Worm (Caenorhabditis elegans) whole organism, dauer: ENCODE measurements around the gene npl-10.

Experiments used
- unc-62 ChIP-seq: sonication (generic microtip); optimal IDR thresholded peaks from 2 replicates; lab custom pipeline; 2017; ENCODE audit warnings: missing biosample characterization, missing genetic modification reagents, missing genetic modification characterization

npl-10 gene

DNA sequence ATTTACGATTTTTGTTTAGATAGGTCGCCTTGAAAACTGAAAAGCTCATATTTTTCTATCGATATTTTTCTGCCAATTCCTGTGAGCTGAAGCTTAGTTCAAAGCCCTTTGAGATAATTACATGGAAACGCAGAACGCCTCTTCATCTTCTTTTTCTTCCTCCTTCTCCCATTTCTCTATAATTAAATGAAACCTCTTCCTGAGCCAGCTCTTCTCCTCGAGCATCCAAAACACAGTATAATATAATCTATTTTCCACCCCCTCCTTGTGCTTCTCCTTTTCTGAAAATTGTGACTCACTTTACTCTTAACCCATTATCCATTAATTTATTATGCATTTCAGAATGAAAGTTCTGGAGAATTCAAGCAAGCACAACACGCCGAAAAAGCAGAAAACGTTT is 20.6 kb upstream of the npl-10 start, which contains the start of gene F37A8.5:
Gene F37A8.5 (plus strand): TSS at position 332 of the 400 bp plus-strand sequence.
- no peak for TF ChIP-seq unc-62 (GFP tag; lab: Kevin White, UChicago)

DNA sequence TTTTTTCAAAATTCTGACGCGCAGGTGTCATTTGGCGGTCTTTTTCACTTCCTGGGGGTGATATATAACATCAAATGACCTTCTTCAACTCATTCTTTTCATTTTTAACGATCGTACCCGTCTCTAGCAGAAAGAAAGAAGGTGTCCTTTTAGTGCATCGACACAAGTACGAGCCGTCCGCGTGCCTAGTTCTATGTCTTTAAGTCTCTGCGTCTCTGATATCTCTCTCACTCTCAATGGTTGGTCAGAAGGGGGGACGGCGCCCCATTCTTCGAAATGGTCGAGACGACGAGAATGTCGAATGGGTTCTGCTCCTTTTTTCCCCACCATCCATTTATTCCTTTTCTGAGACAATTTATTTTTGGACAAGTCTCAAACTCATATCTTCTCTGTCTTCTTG is 20.0 kb upstream of the npl-10 start:
- no peak for TF ChIP-seq unc-62 (GFP tag; lab: Kevin White, UChicago)

DNA sequence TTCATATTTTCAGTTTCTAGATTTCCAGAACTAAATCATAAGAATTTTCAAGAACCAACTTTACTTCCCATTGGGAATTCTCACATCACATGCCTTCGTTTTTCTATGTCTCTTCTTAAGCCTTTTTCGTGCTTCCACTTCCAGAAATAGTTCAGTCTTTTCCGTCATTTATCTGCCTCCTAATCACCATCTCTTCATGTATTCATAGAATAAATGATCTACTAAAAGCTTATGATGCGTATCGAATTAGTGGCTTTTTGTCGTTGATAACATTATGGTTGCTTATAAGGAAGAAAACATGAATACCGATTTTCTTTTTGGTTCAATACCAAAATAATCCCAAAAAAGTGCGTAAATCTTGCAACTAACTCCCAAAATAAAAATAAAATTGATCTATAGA is 19.1 kb upstream of the npl-10 start:
- TF ChIP-seq unc-62 (GFP tag; lab: Kevin White, UChicago) = no peak

DNA sequence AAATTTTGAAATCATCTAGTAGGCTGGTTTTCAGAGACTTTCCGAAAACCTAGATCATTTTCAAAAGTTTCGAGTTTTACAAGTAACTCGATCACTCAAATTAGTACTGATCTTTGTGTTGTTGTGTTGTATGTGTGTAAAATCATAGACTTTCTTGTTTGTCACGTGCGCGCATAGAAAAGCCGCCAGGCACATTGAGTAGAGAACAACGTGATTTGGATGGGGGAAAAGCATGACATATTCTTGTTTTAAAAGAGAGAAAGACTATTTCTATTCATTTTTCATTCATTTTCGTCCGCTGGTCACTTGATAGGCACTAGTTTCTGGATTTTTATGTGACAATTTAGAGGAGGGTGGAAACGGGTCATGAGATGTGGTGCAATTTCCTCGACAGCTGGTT is 18.5 kb upstream of the npl-10 start:
- TF ChIP-seq unc-62 (GFP tag; lab: Kevin White, UChicago) = no peak

DNA sequence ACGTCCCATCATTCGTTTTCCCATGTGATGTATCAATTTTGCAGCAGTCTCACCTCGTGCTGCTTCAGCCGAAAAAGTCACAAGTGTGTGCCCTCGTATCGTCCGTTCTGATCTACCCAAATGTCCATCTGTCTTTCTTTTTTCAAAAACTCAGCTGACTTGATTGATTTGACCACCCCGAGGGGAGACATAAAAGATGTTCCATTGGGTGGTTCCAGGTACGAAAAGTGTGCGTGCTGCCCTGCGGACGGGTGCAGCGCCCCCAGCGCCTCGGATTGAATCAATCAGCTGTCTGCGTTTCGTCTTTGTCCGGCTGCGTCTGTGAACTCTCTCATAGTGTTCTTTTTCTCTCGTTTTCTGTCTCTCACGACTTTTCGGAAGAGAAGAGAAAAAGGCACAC is 17.5 kb upstream of the npl-10 start:
- TF ChIP-seq unc-62 (GFP tag; lab: Kevin White, UChicago) = no peak

DNA sequence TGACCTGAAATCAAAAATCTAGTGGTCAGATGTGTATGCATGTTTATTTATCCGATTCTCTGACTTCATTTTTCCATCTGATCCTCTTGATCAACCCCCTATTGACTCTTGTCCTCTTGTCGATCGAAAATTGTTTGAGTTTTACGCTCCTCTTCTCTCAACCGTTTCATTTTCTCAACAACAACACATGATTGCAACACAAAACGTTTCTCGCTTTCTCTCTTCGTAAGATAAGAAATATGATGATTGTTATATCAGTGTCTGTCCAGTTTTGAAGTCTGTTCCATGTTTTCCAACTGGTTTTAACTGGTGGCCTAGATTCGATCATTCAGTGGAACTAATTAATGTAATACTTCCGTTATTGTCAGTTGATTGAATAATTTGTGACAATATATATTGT is 16.4 kb upstream of the npl-10 start:
- no peak for TF ChIP-seq unc-62 (GFP tag; lab: Kevin White, UChicago)

DNA sequence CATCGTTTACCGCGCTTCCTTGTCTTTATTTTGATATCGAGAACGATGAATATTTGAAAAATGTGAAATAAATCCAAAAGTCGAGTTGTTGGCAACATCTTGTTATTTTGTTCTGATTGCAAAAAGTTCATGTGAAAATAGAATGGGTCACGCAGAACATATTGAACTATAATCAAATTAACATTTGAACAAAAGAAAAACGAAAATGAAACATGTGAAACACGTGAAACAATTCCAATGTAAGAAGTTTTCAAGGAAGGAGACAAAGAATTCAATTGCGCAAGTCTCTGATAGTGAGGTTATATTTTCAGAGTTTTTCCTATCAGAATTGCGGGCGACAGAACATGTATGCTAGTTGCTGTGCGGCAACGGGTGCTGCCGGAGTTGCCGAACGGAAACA is 4.3 kb downstream of the npl-10 start, which contains the start of gene F37A8.2:
Gene F37A8.2 (minus strand): TSS at position 101 of the 400 bp plus-strand sequence.
- no peak for TF ChIP-seq unc-62 (GFP tag; lab: Kevin White, UChicago)

DNA sequence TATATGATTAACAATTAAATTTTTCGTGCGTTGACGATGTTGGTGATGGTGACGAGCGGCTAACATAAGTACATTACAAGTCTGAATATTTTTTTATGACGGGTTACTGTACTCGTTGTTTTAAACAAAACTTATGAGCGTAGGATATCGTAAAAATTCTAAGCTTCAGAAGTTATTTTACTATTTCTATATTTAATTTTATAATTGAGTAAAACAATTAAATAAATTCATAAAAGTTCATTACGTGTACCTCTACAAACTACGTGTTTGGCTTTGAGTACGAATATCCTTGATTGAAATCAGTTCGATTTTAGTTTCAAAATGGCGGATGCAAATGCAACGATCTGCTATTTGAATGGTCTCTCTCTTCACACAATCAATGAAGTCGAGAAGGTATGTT is 7.6 kb downstream of the npl-10 start, which contains the start of gene F37A8.1:
Gene F37A8.1 (plus strand): TSS at position 301 of the 400 bp plus-strand sequence.
- no peak for TF ChIP-seq unc-62 (GFP tag; lab: Kevin White, UChicago)

DNA sequence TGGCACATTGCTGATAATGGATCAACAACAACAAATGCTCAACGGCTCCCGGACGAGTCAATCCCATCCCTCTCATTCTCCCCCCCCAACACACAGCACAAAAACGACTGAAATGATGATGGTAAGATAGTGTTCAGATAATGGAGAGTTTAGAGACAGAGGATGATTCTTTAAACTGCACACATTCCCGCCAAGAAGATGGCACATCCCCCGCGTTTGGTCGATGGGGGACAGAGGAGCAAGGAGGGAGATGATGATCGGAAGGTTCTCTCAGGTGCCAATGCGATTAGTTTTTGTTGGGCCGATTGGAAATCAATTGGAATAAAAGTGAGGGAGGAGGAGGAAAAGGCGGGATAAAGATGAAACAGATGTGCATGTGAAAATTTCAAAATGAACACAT is 8.3 kb downstream of the npl-10 start:
- TF ChIP-seq unc-62 (GFP tag; lab: Kevin White, UChicago) = no peak

DNA sequence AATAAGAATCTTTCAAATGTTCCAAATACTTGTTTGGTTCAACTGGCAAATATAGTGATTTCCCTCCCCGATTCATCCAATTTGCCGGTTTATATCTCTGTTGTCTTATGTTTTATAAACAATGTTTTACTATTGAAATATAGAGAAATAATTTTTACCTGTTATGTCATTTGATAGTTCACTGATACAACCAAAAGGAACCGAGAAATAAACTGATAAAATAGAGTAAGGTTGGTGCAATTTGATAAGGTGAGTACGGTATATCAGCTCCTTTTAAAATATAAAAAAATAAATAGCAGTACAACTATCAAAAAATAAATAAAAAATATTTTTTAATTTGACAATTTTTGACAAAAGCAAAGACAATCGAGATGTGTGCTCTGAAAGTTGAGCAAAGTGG is 8.9 kb downstream of the npl-10 start:
- TF ChIP-seq unc-62 (GFP tag; lab: Kevin White, UChicago) = no peak

DNA sequence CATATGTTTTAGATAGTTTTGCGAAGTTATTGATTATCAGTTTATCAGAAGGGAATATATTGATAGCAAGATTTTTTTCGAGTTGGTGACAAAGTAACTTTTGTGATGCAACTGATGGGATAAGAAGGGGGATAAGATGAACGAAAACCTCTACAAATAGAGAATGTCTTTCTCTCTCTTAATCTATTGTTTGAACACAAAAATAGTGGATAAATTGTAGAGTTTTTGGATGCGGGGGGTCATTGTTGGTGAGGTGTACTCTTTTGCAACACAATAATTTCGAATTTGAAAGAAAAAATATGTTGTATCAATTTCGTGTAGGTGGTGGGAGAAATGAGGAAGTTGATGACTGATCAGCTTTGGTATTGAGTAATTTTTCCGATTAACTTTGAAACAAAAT is 9.6 kb downstream of the npl-10 start, which contains the start of gene ZK1058.9:
Gene ZK1058.9 (minus strand): TSS at position 101 of the 400 bp plus-strand sequence.
- no peak for TF ChIP-seq unc-62 (GFP tag; lab: Kevin White, UChicago)

DNA sequence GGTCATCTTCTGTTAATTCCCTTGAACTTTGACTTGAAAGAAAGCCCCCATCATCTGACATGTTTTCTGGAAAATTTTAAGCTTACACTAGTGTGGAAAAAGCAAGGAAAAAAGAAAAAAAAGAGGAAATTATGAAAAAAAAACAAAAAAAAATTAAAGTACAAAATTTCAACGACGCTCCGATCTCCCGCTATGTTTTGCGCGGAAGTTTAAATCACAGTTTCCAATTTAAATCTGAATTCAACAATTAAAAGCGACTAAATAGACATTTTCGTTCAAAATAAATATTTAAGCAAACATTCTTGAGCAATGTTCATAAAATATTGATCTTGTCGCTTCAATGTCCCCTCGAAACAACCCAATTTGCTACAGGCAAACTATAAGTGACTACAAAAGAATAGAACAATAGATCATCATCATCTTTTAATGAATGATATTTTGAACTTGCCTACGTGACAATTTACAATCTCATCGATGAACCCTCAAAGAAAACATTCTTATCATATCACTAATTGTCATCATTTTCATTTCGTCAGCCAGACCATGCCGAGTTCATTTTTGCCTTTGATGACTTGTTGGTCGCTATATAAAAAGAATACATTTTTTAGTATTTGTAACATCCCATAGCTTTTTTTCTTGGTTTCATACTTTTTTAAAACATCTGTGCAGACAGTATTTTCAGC is 13.9 kb downstream of the npl-10 start, which contains the start of the genes metl-6 and nit-1:
Gene metl-6 (minus strand): TSS at position 66 of the 683 bp plus-strand sequence.
Gene nit-1 (plus strand): TSS at position 562 of the 683 bp plus-strand sequence.
- no peak for TF ChIP-seq unc-62 (GFP tag; lab: Kevin White, UChicago)

DNA sequence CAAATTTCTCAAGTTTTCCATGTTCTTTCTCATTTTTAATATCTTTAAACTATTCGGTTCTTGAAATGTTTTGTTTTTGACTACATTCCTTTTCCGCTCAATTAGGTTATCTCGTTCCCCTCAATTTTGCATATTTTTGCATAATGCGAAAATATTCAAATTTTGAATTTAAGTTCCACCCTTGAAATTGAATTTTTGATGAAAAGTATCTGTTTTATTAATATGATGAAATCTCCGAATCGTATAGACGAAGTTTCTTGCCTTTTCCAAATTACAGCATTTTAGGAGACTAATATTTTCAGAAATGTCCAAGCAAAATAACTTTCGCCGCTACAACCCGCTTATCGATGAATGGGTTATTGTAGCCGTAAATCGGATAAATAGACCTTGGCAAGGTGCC is 17.1 kb downstream of the npl-10 start, which contains the start of gene ZK1058.3:
Gene ZK1058.3 (plus strand): TSS at position 301 of the 400 bp plus-strand sequence.
- no peak for TF ChIP-seq unc-62 (GFP tag; lab: Kevin White, UChicago)

DNA sequence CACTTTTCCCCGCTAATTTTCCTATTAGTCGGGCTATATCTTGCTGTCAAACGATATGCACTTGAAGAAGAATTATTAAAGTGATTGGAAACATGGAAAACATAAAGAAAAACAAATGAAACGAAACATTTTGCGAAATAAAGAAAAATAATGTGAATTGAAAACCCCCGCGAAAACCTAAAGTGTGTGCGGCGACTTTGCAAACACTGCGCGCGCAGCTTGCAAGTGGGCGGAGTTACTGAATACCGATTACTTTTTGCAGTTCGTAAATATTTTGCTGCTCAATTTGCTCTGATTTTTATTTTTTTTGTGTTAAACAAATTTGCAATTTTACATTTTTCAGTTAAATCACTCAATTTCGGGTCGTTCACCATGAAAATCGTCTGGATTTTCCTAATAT is 19.1 kb downstream of the npl-10 start, which contains the start of gene ccdc-47:
Gene ccdc-47 (plus strand): TSS at position 344 of the 400 bp plus-strand sequence.
- TF ChIP-seq unc-62 (GFP tag; lab: Kevin White, UChicago) = no peak

DNA sequence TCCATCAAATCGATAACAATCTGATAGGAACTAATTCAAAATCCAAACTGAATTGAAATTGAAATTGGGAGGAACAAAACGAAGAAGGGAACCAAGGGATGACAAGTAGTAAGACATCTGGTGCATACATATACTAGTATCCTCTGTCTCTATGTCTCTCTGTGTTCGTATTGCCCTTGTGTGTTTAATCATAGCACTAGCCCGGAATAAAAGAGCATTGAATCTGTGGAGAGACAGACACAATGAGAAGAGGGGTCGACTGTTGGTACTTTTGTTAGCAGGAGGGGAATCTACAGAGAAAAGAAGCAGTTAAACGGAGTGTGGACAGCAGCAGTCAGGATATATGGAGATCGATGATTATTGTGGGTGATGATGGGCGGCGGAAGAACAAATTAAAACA is 20.0 kb downstream of the npl-10 start:
- TF ChIP-seq unc-62 (GFP tag; lab: Kevin White, UChicago) = no peak

DNA sequence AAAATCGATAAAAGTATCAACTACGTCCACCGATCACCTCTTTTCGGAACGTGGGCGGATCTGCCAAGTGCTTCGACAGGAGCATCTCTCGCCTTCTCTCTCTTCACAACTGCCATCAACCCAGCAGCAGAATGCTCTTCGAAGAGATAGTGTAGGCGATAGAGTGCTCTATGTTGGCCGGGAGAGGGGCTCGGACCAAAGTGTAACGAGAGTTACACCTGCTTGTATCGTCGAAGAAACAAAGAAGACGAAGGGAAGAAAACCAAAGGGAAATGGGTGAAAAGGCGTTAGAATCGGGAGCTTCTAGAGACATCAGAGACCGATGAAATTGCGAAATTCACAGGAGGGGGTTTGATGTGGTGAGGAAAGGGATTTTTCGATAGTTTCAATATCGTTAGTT is 20.9 kb downstream of the npl-10 start:
- TF ChIP-seq unc-62 (GFP tag; lab: Kevin White, UChicago) = no peak

DNA sequence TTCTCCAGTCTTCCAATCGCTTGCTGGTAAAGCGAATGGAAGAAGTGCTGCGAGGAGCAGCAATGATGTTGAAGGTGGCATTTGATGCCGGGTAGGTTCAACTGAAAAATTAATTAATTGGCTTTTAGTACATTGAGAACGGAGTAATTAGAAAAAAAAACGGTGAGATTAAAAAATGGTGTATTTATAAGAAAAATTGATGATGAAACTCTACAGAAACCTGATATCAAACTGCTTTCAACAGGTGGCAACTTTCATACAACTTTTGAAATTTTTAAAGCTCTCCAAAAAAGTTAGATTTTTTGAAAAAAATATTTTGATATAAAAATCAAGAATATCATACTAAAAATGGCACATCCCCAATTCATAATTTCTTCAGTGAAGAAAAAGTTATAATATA is 21.7 kb downstream of the npl-10 start, which contains the start of gene pat-3:
Gene pat-3 (minus strand): TSS at position 101 of the 400 bp plus-strand sequence.
- TF ChIP-seq unc-62 (GFP tag; lab: Kevin White, UChicago) = no peak
